Fruit fly (Drosophila melanogaster) whole organism, embryonic: ENCODE measurements around the gene CG14340.

ENCODE experiments used
- Atf-2 ChIP-seq: fragments of 200-800 bp; sonication (Bioruptor generic); optimal IDR thresholded peaks from 2 replicates; lab custom pipeline; 2016; ENCODE audit warnings: missing biosample characterization, missing genetic modification characterization
- CG10565 ChIP-seq: fragments of 200-800 bp; sonication (Bioruptor generic); optimal IDR thresholded peaks from 3 replicates; lab custom pipeline; 2016; ENCODE audit warnings: missing biosample characterization, mild to moderate bottlenecking, missing genetic modification characterization
- CG11398 ChIP-seq: fragments of 200-800 bp; sonication (Bioruptor generic); optimal IDR thresholded peaks from 2 replicates; lab custom pipeline; 2016; ENCODE audit warnings: missing biosample characterization, missing genetic modification characterization
- CG13123 ChIP-seq: fragments of 200-800 bp; sonication (Bioruptor generic); optimal IDR thresholded peaks from 2 replicates; lab custom pipeline; 2016; ENCODE audit warnings: missing biosample characterization, missing genetic modification characterization
- CG13775 ChIP-seq: fragments of 200-800 bp; sonication (Bioruptor generic); optimal IDR thresholded peaks from 3 replicates; lab custom pipeline; 2017; ENCODE audit warnings: missing biosample characterization, mild to moderate bottlenecking, missing genetic modification characterization
- CG15011 ChIP-seq: fragments of 200-800 bp; sonication (Bioruptor generic); optimal IDR thresholded peaks from 3 replicates; lab custom pipeline; 2018; ENCODE audit warnings: missing biosample characterization, mild to moderate bottlenecking, missing genetic modification characterization
- CG16813 ChIP-seq: fragments of 200-800 bp; sonication (Bioruptor generic); IDR thresholded peaks from 3 replicates; pipeline ENCODE4 v1.3.6; 2022; ENCODE audit warnings: missing biosample characterization, missing genetic modification characterization; ENCODE audit not compliant: partially characterized antibody
- CG18011 ChIP-seq: fragments of 200-800 bp; sonication (Bioruptor generic); optimal IDR thresholded peaks from 2 replicates; lab custom pipeline; 2017; ENCODE audit warnings: missing biosample characterization, missing genetic modification characterization, mild to moderate bottlenecking, moderate library complexity, missing genotype
- CG2120 ChIP-seq: fragments of 200-800 bp; sonication (Bioruptor generic); optimal IDR thresholded peaks from 3 replicates; lab custom pipeline; 2016; ENCODE audit warnings: missing biosample characterization, missing genetic modification characterization
- CG32532 ChIP-seq: fragments of 200-800 bp; sonication (Bioruptor generic); IDR thresholded peaks from 2 replicates; pipeline ENCODE4 v1.3.6; 2022; ENCODE audit warnings: missing biosample characterization, missing genetic modification characterization
- CG33213 ChIP-seq: fragments of 200-800 bp; sonication (Bioruptor generic); optimal IDR thresholded peaks from 3 replicates; lab custom pipeline; 2016; ENCODE audit warnings: missing biosample characterization, missing genetic modification characterization
- CG3407 ChIP-seq: fragments of 200-800 bp; sonication (Bioruptor generic); optimal IDR thresholded peaks from 2 replicates; lab custom pipeline; 2018; ENCODE audit warnings: missing biosample characterization, mild to moderate bottlenecking, missing genetic modification characterization
- CG34224 ChIP-seq: fragments of 200-800 bp; sonication (Bioruptor generic); IDR thresholded peaks from 3 replicates; pipeline ENCODE4 v1.3.6; 2022; ENCODE audit warnings: missing biosample characterization, missing genetic modification characterization; ENCODE audit not compliant: partially characterized antibody
- CG4617 ChIP-seq: fragments of 200-800 bp; sonication (Bioruptor generic); optimal IDR thresholded peaks from 3 replicates; lab custom pipeline; 2016; ENCODE audit warnings: missing biosample characterization, missing genetic modification characterization, borderline replicate concordance
- CG4854 ChIP-seq: fragments of 200-800 bp; sonication (Bioruptor generic); optimal IDR thresholded peaks from 2 replicates; lab custom pipeline; 2016; ENCODE audit warnings: missing biosample characterization, missing genetic modification characterization, inconsistent platforms
- CG6272 ChIP-seq: fragments of 200-800 bp; sonication (Bioruptor generic); IDR thresholded peaks from 2 replicates; pipeline ENCODE4 v1.3.6; 2022; ENCODE audit warnings: missing biosample characterization, missing genetic modification characterization
- CG7372 ChIP-seq: fragments of 200-800 bp; sonication (Bioruptor generic); IDR thresholded peaks from 2 replicates; pipeline ENCODE4 v1.3.6; 2022; ENCODE audit warnings: missing biosample characterization, missing genetic modification characterization
- CG7839 ChIP-seq: fragments of 200-800 bp; sonication (Bioruptor generic); optimal IDR thresholded peaks from 3 replicates; lab custom pipeline; 2018; ENCODE audit warnings: missing biosample characterization, mild to moderate bottlenecking, missing genetic modification characterization, moderate library complexity
- Camta ChIP-seq: fragments of 200-800 bp; sonication (Bioruptor generic); optimal IDR thresholded peaks from 2 replicates; lab custom pipeline; 2016; ENCODE audit warnings: missing biosample characterization, missing genetic modification characterization
- Doc3 ChIP-seq: fragments of 200-800 bp; sonication (Bioruptor generic); IDR thresholded peaks from 3 replicates; pipeline ENCODE4 v1.3.6; 2022; ENCODE audit warnings: missing biosample characterization, missing genetic modification characterization; ENCODE audit not compliant: partially characterized antibody
- Drgx ChIP-seq: fragments of 200-800 bp; sonication (Bioruptor generic); IDR thresholded peaks from 2 replicates; pipeline ENCODE4 v1.3.6; 2022; ENCODE audit warnings: missing biosample characterization, missing genetic modification characterization
- Ets97D ChIP-seq: fragments of 200-800 bp; sonication (Bioruptor generic); optimal IDR thresholded peaks from 3 replicates; lab custom pipeline; 2016; ENCODE audit warnings: missing biosample characterization, missing genetic modification characterization
- Fer2 ChIP-seq: fragments of 200-800 bp; sonication (Bioruptor generic); optimal IDR thresholded peaks from 2 replicates; lab custom pipeline; 2018; ENCODE audit warnings: missing biosample characterization, mild to moderate bottlenecking, missing genetic modification characterization, moderate library complexity
- H2.0 ChIP-seq: fragments of 200-800 bp; sonication (Bioruptor generic); IDR thresholded peaks from 2 replicates; pipeline ENCODE4 v1.3.6; 2022; ENCODE audit warnings: missing biosample characterization, missing genetic modification characterization
- HLHmδ ChIP-seq: fragments of 200-800 bp; sonication (Bioruptor generic); optimal IDR thresholded peaks from 2 replicates; lab custom pipeline; 2018; ENCODE audit warnings: missing biosample characterization, mild to moderate bottlenecking, missing genetic modification characterization, moderate library complexity
- HmgZ ChIP-seq: fragments of 200-800 bp; sonication (Bioruptor generic); optimal IDR thresholded peaks from 2 replicates; lab custom pipeline; 2018; ENCODE audit warnings: missing biosample characterization, mild to moderate bottlenecking, missing genetic modification characterization
- Hmx ChIP-seq: fragments of 200-800 bp; sonication (Bioruptor generic); optimal IDR thresholded peaks from 2 replicates; lab custom pipeline; 2016; ENCODE audit warnings: missing biosample characterization, missing genetic modification characterization
- Vsx1 ChIP-seq: fragments of 200-800 bp; sonication (Bioruptor generic); optimal IDR thresholded peaks from 2 replicates; lab custom pipeline; 2017; ENCODE audit warnings: missing biosample characterization, mild to moderate bottlenecking, missing genetic modification characterization, missing genetic modification reagents
- Xrp1 ChIP-seq: fragments of 200-800 bp; sonication (Bioruptor generic); IDR thresholded peaks from 2 replicates; pipeline ENCODE4 v1.3.6; 2022; ENCODE audit warnings: missing biosample characterization, missing genetic modification characterization
- amos ChIP-seq: fragments of 200-800 bp; sonication (Bioruptor generic); IDR thresholded peaks from 2 replicates; pipeline ENCODE4 v1.3.6; 2022; ENCODE audit warnings: missing biosample characterization, missing genetic modification characterization; ENCODE audit not compliant: partially characterized antibody
- ato ChIP-seq: fragments of 200-800 bp; sonication (Bioruptor generic); IDR thresholded peaks from 2 replicates; pipeline ENCODE4 v1.3.6; 2022; ENCODE audit warnings: missing biosample characterization, missing genetic modification characterization; ENCODE audit not compliant: partially characterized antibody
- bowl ChIP-seq: fragments of 200-800 bp; sonication (Bioruptor generic); IDR thresholded peaks from 2 replicates; pipeline ENCODE4 v1.3.6; 2022; ENCODE audit warnings: missing biosample characterization, missing genetic modification characterization
- dan ChIP-seq: fragments of 200-800 bp; sonication (Bioruptor generic); IDR thresholded peaks from 2 replicates; pipeline ENCODE4 v1.3.6; 2022; ENCODE audit warnings: missing biosample characterization, missing genetic modification characterization
- dysf ChIP-seq: fragments of 200-800 bp; sonication (Bioruptor generic); IDR thresholded peaks from 3 replicates; pipeline ENCODE4 v1.3.6; 2022; ENCODE audit warnings: missing biosample characterization, missing genetic modification characterization
- ftz-f1 ChIP-seq: fragments of 200-800 bp; sonication (Bioruptor generic); optimal IDR thresholded peaks from 2 replicates; lab custom pipeline; 2016; ENCODE audit warnings: missing biosample characterization, missing genetic modification characterization
- inv ChIP-seq: fragments of 200-800 bp; sonication (Bioruptor generic); IDR thresholded peaks from 2 replicates; pipeline ENCODE4 v1.3.6; 2022; ENCODE audit warnings: missing biosample characterization, missing genetic modification characterization; ENCODE audit not compliant: partially characterized antibody
- knrl ChIP-seq: fragments of 200-800 bp; sonication (Bioruptor generic); IDR thresholded peaks from 3 replicates; pipeline ENCODE4 v1.3.6; 2022; ENCODE audit warnings: missing biosample characterization, missing genetic modification characterization; ENCODE audit not compliant: partially characterized antibody
- lov ChIP-seq, 2 experiments: fragments of 200-800 bp in 1 of 2; fragments of >200 bp in 1 of 2; sonication (Bioruptor generic) in 1 of 2; IDR thresholded peaks in 1 of 2; optimal IDR thresholded peaks in 1 of 2; 2 replicates in 1 of 2; 3 replicates in 1 of 2; pipeline versions ENCODE4 v1.3.6 to Lab custom; 2017 to 2022; ENCODE audit warnings: missing biosample characterization in 1 of 2, missing genetic modification characterization in 1 of 2
- mam ChIP-seq: fragments of 200-800 bp; sonication (Bioruptor generic); optimal IDR thresholded peaks from 3 replicates; lab custom pipeline; 2016; ENCODE audit warnings: missing biosample characterization, missing genetic modification characterization
- nerfin-2 ChIP-seq: fragments of 200-800 bp; sonication (Bioruptor generic); IDR thresholded peaks from 2 replicates; pipeline ENCODE4 v1.3.6; 2022; ENCODE audit warnings: missing biosample characterization, missing genetic modification characterization; ENCODE audit not compliant: partially characterized antibody
- ranshi ChIP-seq: fragments of 200-800 bp; sonication (Bioruptor generic); IDR thresholded peaks from 2 replicates; pipeline ENCODE4 v1.3.6; 2022; ENCODE audit warnings: missing biosample characterization, missing genetic modification characterization
- schlank ChIP-seq: fragments of 200-800 bp; sonication (Bioruptor generic); optimal IDR thresholded peaks from 2 replicates; lab custom pipeline; 2018; ENCODE audit warnings: missing biosample characterization, mild to moderate bottlenecking, missing genetic modification characterization
- shn ChIP-seq: fragments of 200-800 bp; sonication (Bioruptor generic); optimal IDR thresholded peaks from 3 replicates; lab custom pipeline; 2016; ENCODE audit warnings: missing biosample characterization, missing genetic modification characterization
- sob ChIP-seq: fragments of 200-800 bp; sonication (Bioruptor generic); IDR thresholded peaks from 2 replicates; pipeline ENCODE4 v1.3.6; 2022; ENCODE audit warnings: missing biosample characterization, missing genetic modification characterization
- tna ChIP-seq: fragments of 200-800 bp; sonication (Bioruptor generic); IDR thresholded peaks from 2 replicates; pipeline ENCODE4 v1.3.6; 2022; ENCODE audit warnings: missing biosample characterization, missing genetic modification characterization; ENCODE audit not compliant: partially characterized antibody
- tx ChIP-seq: fragments of 200-800 bp; sonication (Bioruptor generic); optimal IDR thresholded peaks from 2 replicates; lab custom pipeline; 2016; ENCODE audit warnings: missing biosample characterization, missing genetic modification characterization
- vfl ChIP-seq: fragments of 200-800 bp; sonication (Bioruptor generic); optimal IDR thresholded peaks from 2 replicates; lab custom pipeline; 2016; ENCODE audit warnings: missing biosample characterization, missing genetic modification characterization
- wek ChIP-seq: fragments of 200-800 bp; sonication (Bioruptor generic); optimal IDR thresholded peaks from 3 replicates; lab custom pipeline; 2018; ENCODE audit warnings: missing biosample characterization, mild to moderate bottlenecking, missing genetic modification characterization, moderate library complexity

CG14340 gene

DNA sequence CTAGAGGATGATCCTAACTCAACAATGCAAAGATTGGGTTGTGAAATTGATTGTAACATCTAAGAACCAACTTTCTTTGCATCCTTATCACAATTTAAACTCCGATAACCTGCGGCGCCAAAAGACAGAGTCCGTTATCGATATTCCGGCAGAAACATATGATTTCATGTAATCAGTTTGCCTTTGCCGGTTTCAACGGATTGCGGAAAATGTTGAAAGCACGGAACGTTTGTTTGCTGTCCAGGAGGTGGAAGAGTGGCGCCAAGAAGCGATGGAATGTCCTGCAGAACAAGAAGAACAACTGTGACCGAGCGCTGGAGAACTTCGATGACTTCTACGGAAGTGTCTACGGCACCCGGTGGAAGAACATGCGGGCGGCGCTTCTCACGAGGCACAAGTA is 34.9 kb downstream of the CG14340 start (continued):
- TF ChIP-seq Hmx (GFP tag; lab: Kevin White, UChicago) (no peak), Camta (no peak), Fer2 (no peak), CG4854 (GFP tag; lab: Kevin White, UChicago) (no peak), ato (peak; percentile 31; the same call in 1 of the 2 replicates)

DNA sequence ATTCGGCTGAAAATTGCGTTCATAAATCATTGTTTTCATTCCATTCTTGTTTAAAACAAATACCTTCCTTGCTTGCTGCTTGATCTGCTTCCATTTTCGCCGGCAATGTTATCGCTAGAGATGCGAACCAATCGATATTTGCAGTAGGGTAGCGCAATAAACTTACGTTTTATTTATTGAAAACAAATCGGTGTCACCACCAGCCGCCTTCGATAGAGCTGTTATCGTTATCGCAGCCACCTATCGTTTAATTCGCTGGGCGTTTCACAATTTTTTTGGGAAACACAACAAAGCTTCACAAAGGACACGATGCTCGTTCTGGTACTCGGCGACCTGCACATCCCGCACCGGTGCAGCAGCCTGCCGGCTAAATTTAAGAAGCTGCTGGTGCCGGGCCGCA is 37.8 kb downstream of the CG14340 start, which contains the start of the genes Tfb4 and Vps29:
Tfb4 (minus strand) TSS at position 124 of the 400 bp plus-strand sequence.
Vps29 (plus strand) TSS at position 213 of the 400 bp plus-strand sequence.
- TF ChIP-seq CG2120 (GFP tag; lab: Kevin White, UChicago) (peak; percentile 81), Xrp1 (peak; percentile 64), Ets97D (peak; percentile 40), dysf (GFP tag; lab: Robert Waterston, UW) (peak; percentile 15; the same call in 1 of the 3 replicates), CG7372 (no peak; the same call in 1 of the 2 replicates), H2.0 (GFP tag; lab: Robert Waterston, UW) (peak; percentile 46; the same call in 1 of the 2 replicates), CG33213 (GFP tag; lab: Kevin White, UChicago) (peak; percentile 43), ranshi (GFP tag; lab: Robert Waterston, UW) (peak; percentile 38; the same call in 1 of the 2 replicates), knrl (GFP tag; lab: Robert Waterston, UW) (peak; percentile 71; the same call in 2 of the 3 replicates), CG4617 (GFP tag; lab: Kevin White, UChicago) (peak; percentile 74), CG7839 (tag; lab: Kevin White, UChicago) (no peak), mam (GFP tag; lab: Kevin White, UChicago) (peak; percentile 73), CG13775 (peak; percentile 9), shn (GFP tag; lab: Kevin White, UChicago) (peak; percentile 18), CG10565 (GFP tag; lab: Kevin White, UChicago) (no peak), HLHmδ (GFP tag; lab: Kevin White, UChicago) (no peak), CG13123 (GFP tag; lab: Kevin White, UChicago) (no peak), Vsx1 (no peak), bowl (GFP tag; lab: Robert Waterston, UW) (peak; percentile 16; the same call in 1 of the 2 replicates), Atf-2 (GFP tag; lab: Kevin White, UChicago) (no peak), CG34224 (GFP tag; lab: Robert Waterston, UW) (peak; percentile 99), sob (GFP tag; lab: Robert Waterston, UW) (peak; percentile 70), vfl (GFP tag; lab: Kevin White, UChicago) (peak; percentile 52), schlank (tag; lab: Kevin White, UChicago) (no peak), inv (GFP tag; lab: Robert Waterston, UW) (peak; percentile 68), dan (no peak), CG18011 (GFP tag; lab: Kevin White, UChicago) (peak; percentile 37), Doc3 (peak; percentile 81), CG16813 (peak; percentile 90), CG6272 (peak; percentile 46; the same call in 1 of the 2 replicates), nerfin-2 (GFP tag; lab: Robert Waterston, UW) (peak; percentile 98), tna (GFP tag; lab: Robert Waterston, UW) (peak; percentile 96), lov (optimal IDR thresholded peaks at IDR 0.05; lab: Kevin White, UChicago) (no peak), lov (GFP tag; IDR thresholded peaks at IDR 0.05; lab: Robert Waterston, UW) (peak; percentile 66; the same call in 1 of the 3 replicates), CG11398 (peak; percentile 25), wek (peak; percentile 85), CG32532 (GFP tag; lab: Robert Waterston, UW) (peak; percentile 58), amos (peak; percentile 87), CG3407 (GFP tag; lab: Kevin White, UChicago) (no peak), Drgx (GFP tag; lab: Robert Waterston, UW) (0 out of 2 replicates have a peak, but pooled peaks have one; percentile 34), CG15011 (GFP tag; lab: Kevin White, UChicago) (no peak), HmgZ (tag; lab: Kevin White, UChicago) (peak; percentile 56), ftz-f1 (no peak), tx (GFP tag; lab: Kevin White, UChicago) (peak; percentile 7)
